Worm (Caenorhabditis elegans) whole organism, L2 larva: ENCODE data around the gene bcs-1.

Experiments used
- R02D3.7 ChIP-seq: fragments of 150-350 bp; optimal IDR thresholded peaks from 2 replicates; lab custom pipeline; 2014; ENCODE audit warnings: missing biosample characterization, missing genetic modification characterization
- aly-2 ChIP-seq: fragments of 150-350 bp; optimal IDR thresholded peaks from 2 replicates; lab custom pipeline; 2014; ENCODE audit warnings: missing biosample characterization, missing genetic modification characterization
- mbf-1 ChIP-seq: sonication (generic microtip); optimal IDR thresholded peaks from 2 replicates; lab custom pipeline; 2017; ENCODE audit warnings: missing biosample characterization, missing genetic modification characterization
- nhr-11 ChIP-seq: fragments of 150-350 bp; optimal IDR thresholded peaks from 2 replicates; lab custom pipeline; 2014; ENCODE audit warnings: missing biosample characterization, missing genetic modification characterization
- nhr-21 ChIP-seq: fragments of 150-350 bp; optimal IDR thresholded peaks from 2 replicates; lab custom pipeline; 2014; ENCODE audit warnings: missing biosample characterization, missing genetic modification characterization
- nhr-23 ChIP-seq: fragments of 150-350 bp; optimal IDR thresholded peaks from 2 replicates; lab custom pipeline; 2014; ENCODE audit warnings: missing biosample characterization, missing genetic modification reagents, missing genetic modification characterization
- nhr-237 ChIP-seq: fragments of 150-350 bp; optimal IDR thresholded peaks from 2 replicates; lab custom pipeline; 2014; ENCODE audit warnings: missing biosample characterization, missing genetic modification characterization
- peb-1 ChIP-seq: fragments of 150-350 bp; optimal IDR thresholded peaks from 2 replicates; lab custom pipeline; 2014; ENCODE audit warnings: missing biosample characterization, missing genetic modification characterization
- unc-62 ChIP-seq: fragments of 150-350 bp; optimal IDR thresholded peaks from 2 replicates; lab custom pipeline; 2014; ENCODE audit warnings: missing biosample characterization, missing genetic modification reagents, missing genetic modification characterization
- zag-1 ChIP-seq: fragments of 150-350 bp; optimal IDR thresholded peaks from 2 replicates; lab custom pipeline; 2014; ENCODE audit warnings: missing biosample characterization, missing genetic modification characterization
- ztf-4 ChIP-seq: fragments of 150-350 bp; optimal IDR thresholded peaks from 2 replicates; lab custom pipeline; 2014; ENCODE audit warnings: missing biosample characterization, missing genetic modification characterization

- TF ChIP-seq nhr-23 (tag; lab: Kevin White, UChicago) (no peak), mbf-1 (tag; lab: Kevin White, UChicago) (no peak), unc-62 (GFP tag; lab: Kevin White, UChicago) (no peak), zag-1 (tag; lab: Kevin White, UChicago) (no peak), nhr-11 (no peak), nhr-21 (tag; lab: Kevin White, UChicago) (no peak), R02D3.7 (no peak), ztf-4 (tag; lab: Kevin White, UChicago) (no peak), peb-1 (tag; lab: Kevin White, UChicago) (no peak), nhr-237 (tag; lab: Kevin White, UChicago) (no peak), aly-2 (tag; lab: Kevin White, UChicago) (no peak)
Observed at ce11 chrII:8621883-8622282, 51.0 kb downstream of the bcs-1 start, which contains the start of gene T22C8.3.
